Worm (Caenorhabditis elegans) whole organism, mixed stage, embryonic: ENCODE measurements around the gene suca-1.

Experiments
- M03D4.4 ChIP-seq: sonication (generic microtip); optimal IDR thresholded peaks from 2 replicates; lab custom pipeline; 2017; ENCODE audit warnings: mild to moderate bottlenecking, missing genetic modification characterization, missing compliant biosample characterization
- bed-3 ChIP-seq: fragments of 200-800 bp; sonication (Bioruptor generic); optimal IDR thresholded peaks from 3 replicates; lab custom pipeline; 2018; ENCODE audit warnings: mild to moderate bottlenecking, missing genetic modification characterization, moderate library complexity, missing compliant biosample characterization
- ceh-39 ChIP-seq: fragments of 150-350 bp; optimal IDR thresholded peaks from 2 replicates; lab custom pipeline; 2014; ENCODE audit warnings: missing biosample characterization, missing genetic modification characterization
- ceh-43 ChIP-seq: fragments of 200-800 bp; sonication (Bioruptor generic); optimal IDR thresholded peaks from 2 replicates; lab custom pipeline; 2018; ENCODE audit warnings: mild to moderate bottlenecking, missing genetic modification characterization, moderate library complexity, missing compliant biosample characterization
- ceh-83 ChIP-seq: fragments of 200-800 bp; sonication (Bioruptor generic); optimal IDR thresholded peaks from 2 replicates; lab custom pipeline; 2018; ENCODE audit warnings: mild to moderate bottlenecking, missing genetic modification characterization, missing compliant biosample characterization
- ces-1 ChIP-seq: fragments of 150-350 bp; optimal IDR thresholded peaks from 2 replicates; lab custom pipeline; 2014; ENCODE audit warnings: missing biosample characterization, missing genetic modification reagents, missing genetic modification characterization
- cnd-1 ChIP-seq: fragments of 200-800 bp; sonication (Bioruptor generic); optimal IDR thresholded peaks from 2 replicates; lab custom pipeline; 2018; ENCODE audit warnings: mild to moderate bottlenecking, missing genetic modification characterization, missing compliant biosample characterization
- drap-1 ChIP-seq: fragments of 200-800 bp; sonication (Bioruptor generic); optimal IDR thresholded peaks from 3 replicates; lab custom pipeline; 2018; ENCODE audit warnings: mild to moderate bottlenecking, missing genetic modification characterization, missing compliant biosample characterization
- elt-3 ChIP-seq: fragments of 150-350 bp; optimal IDR thresholded peaks from 2 replicates; lab custom pipeline; 2014; ENCODE audit warnings: missing biosample characterization, missing genetic modification characterization
- flh-1 ChIP-seq: fragments of 200-800 bp; sonication (Bioruptor generic); optimal IDR thresholded peaks from 2 replicates; lab custom pipeline; 2018; ENCODE audit warnings: mild to moderate bottlenecking, missing genetic modification characterization, moderate library complexity, missing compliant biosample characterization
- ham-2 ChIP-seq: fragments of 200-800 bp; sonication (Bioruptor generic); optimal IDR thresholded peaks from 2 replicates; lab custom pipeline; 2018; ENCODE audit warnings: mild to moderate bottlenecking, missing genetic modification characterization, missing compliant biosample characterization
- hlh-1 ChIP-seq: fragments of 150-350 bp; optimal IDR thresholded peaks from 2 replicates; lab custom pipeline; 2014; ENCODE audit warnings: missing biosample characterization, missing genetic modification reagents, missing genetic modification characterization
- lin-13 ChIP-seq: fragments of 150-350 bp; optimal IDR thresholded peaks from 2 replicates; lab custom pipeline; 2014; ENCODE audit warnings: missing biosample characterization, missing genetic modification characterization
- lin-32 ChIP-seq: fragments of 200-800 bp; sonication (Bioruptor generic); optimal IDR thresholded peaks from 2 replicates; lab custom pipeline; 2018; ENCODE audit warnings: mild to moderate bottlenecking, missing genetic modification characterization, missing compliant biosample characterization
- lsy-2 ChIP-seq: fragments of 150-350 bp; optimal IDR thresholded peaks from 2 replicates; lab custom pipeline; 2014; ENCODE audit warnings: missing biosample characterization, missing genetic modification characterization
- mep-1 ChIP-seq: fragments of 150-350 bp; optimal IDR thresholded peaks from 2 replicates; lab custom pipeline; 2017; ENCODE audit warnings: missing biosample characterization, missing genetic modification reagents, missing genetic modification characterization, inconsistent platforms
- mls-2 ChIP-seq: sonication (generic microtip); optimal IDR thresholded peaks from 2 replicates; lab custom pipeline; 2016; ENCODE audit warnings: mild to moderate bottlenecking, missing genetic modification characterization, moderate library complexity, missing compliant biosample characterization
- nhr-12 ChIP-seq: fragments of 150-350 bp; optimal IDR thresholded peaks from 2 replicates; lab custom pipeline; 2014; ENCODE audit warnings: missing biosample characterization, missing genetic modification characterization
- nhr-2 ChIP-seq: fragments of 150-350 bp; optimal IDR thresholded peaks from 2 replicates; lab custom pipeline; 2014; ENCODE audit warnings: missing biosample characterization, missing genetic modification characterization
- nhr-237 ChIP-seq: fragments of 150-350 bp; optimal IDR thresholded peaks from 2 replicates; lab custom pipeline; 2014; ENCODE audit warnings: missing biosample characterization, missing genetic modification characterization
- nhr-28 ChIP-seq: fragments of 150-350 bp; optimal IDR thresholded peaks from 2 replicates; lab custom pipeline; 2014; ENCODE audit warnings: missing biosample characterization, missing genetic modification characterization
- nhr-76 ChIP-seq: sonication (generic microtip); optimal IDR thresholded peaks from 2 replicates; lab custom pipeline; 2017; ENCODE audit warnings: missing biosample characterization, missing genetic modification characterization
- pha-4 ChIP-seq: fragments of 150-350 bp; optimal IDR thresholded peaks from 2 replicates; lab custom pipeline; 2018; ENCODE audit warnings: missing biosample characterization, missing genetic modification reagents, missing genetic modification characterization
- sem-2 ChIP-seq: fragments of 200-800 bp; sonication (Bioruptor generic); optimal IDR thresholded peaks from 2 replicates; lab custom pipeline; 2018; ENCODE audit warnings: mild to moderate bottlenecking, missing genetic modification characterization, missing compliant biosample characterization
- snpc-4 ChIP-seq: fragments of 150-350 bp; optimal IDR thresholded peaks from 2 replicates; lab custom pipeline; 2014; ENCODE audit warnings: missing biosample characterization, missing genetic modification characterization
- tbx-8 ChIP-seq: fragments of 200-800 bp; sonication (Bioruptor generic); optimal IDR thresholded peaks from 2 replicates; lab custom pipeline; 2018; ENCODE audit warnings: mild to moderate bottlenecking, missing genetic modification characterization, moderate library complexity, missing compliant biosample characterization
- unc-120 ChIP-seq: sonication (generic microtip); optimal IDR thresholded peaks from 2 replicates; lab custom pipeline; 2017; ENCODE audit warnings: missing genetic modification characterization, missing compliant biosample characterization; ENCODE audit not compliant: poor library complexity, severe bottlenecking
- unc-39 ChIP-seq: fragments of 150-350 bp; optimal IDR thresholded peaks from 2 replicates; lab custom pipeline; 2014; ENCODE audit warnings: missing biosample characterization, missing genetic modification characterization
- unc-62 ChIP-seq: fragments of 150-350 bp; optimal IDR thresholded peaks from 2 replicates; lab custom pipeline; 2014; ENCODE audit warnings: missing biosample characterization, missing genetic modification reagents, missing genetic modification characterization
- zip-8 ChIP-seq: fragments of 150-350 bp; optimal IDR thresholded peaks from 2 replicates; lab custom pipeline; 2014; ENCODE audit warnings: missing biosample characterization, missing genetic modification characterization

The suca-1 gene

ce11 chrX:10883203-10883602, 16.7 kb downstream of the suca-1 start, which contains the start of gene T21E8.7:
TSS of gene T21E8.7 (plus strand) at chrX:10883503.
- TF ChIP-seq lin-13 (tag; lab: Kevin White, UChicago) (no peak), drap-1 (no peak), snpc-4 (tag; lab: Kevin White, UChicago) (no peak), nhr-237 (no peak), hlh-1 (tag; lab: Kevin White, UChicago) (no peak), tbx-8 (GFP tag; lab: Kevin White, UChicago) (no peak), unc-120 (no peak), sem-2 (no peak), pha-4 (tag; lab: Kevin White, UChicago) (no peak), nhr-28 (tag; lab: Kevin White, UChicago) (no peak), unc-62 (GFP tag; lab: Kevin White, UChicago) (no peak), nhr-12 (tag; lab: Kevin White, UChicago) (no peak)

ce11 chrX:10881984-10882383, 17.9 kb downstream of the suca-1 start, which contains the start of gene T21E8.6:
TSS of gene T21E8.6 (plus strand) at chrX:10882284.
- TF ChIP-seq unc-62 (GFP tag; lab: Kevin White, UChicago) (no peak), lin-32 (GFP tag; lab: Kevin White, UChicago) (no peak), ceh-83 (GFP tag; lab: Kevin White, UChicago) (no peak), nhr-237 (no peak), flh-1 (GFP tag; lab: Kevin White, UChicago) (no peak), elt-3 (no peak), mls-2 (tag; lab: Kevin White, UChicago) (no peak), sem-2 (no peak)

ce11 chrX:10880509-10880908, 19.4 kb downstream of the suca-1 start, which contains the start of gene T21E8.4:
TSS of gene T21E8.4 (plus strand) at chrX:10880809.
- TF ChIP-seq ces-1 (GFP tag; lab: Kevin White, UChicago): no peak

- TF ChIP-seq lsy-2 (no peak), ceh-83 (GFP tag; lab: Kevin White, UChicago) (no peak), drap-1 (no peak), zip-8 (peak; percentile 94), nhr-2 (tag; lab: Kevin White, UChicago) (no peak), ham-2 (no peak), lin-32 (GFP tag; lab: Kevin White, UChicago) (no peak)
These were observed 22.7 kb downstream of the suca-1 start, which contains the start of gene pgp-6 for ce11 chrX:10877138-10877743. TSS of gene pgp-6 (minus strand) at chrX:10877425.

ce11 chrX:10870137-10870536, 29.8 kb downstream of the suca-1 start, which contains the start of gene pgp-7:
TSS of gene pgp-7 (minus strand) at chrX:10870237.
- TF ChIP-seq cnd-1 (tag; lab: Kevin White, UChicago) (no peak), nhr-12 (tag; lab: Kevin White, UChicago) (no peak), unc-62 (GFP tag; lab: Kevin White, UChicago) (no peak), hlh-1 (tag; lab: Kevin White, UChicago) (no peak), ces-1 (GFP tag; lab: Kevin White, UChicago) (no peak), ceh-83 (GFP tag; lab: Kevin White, UChicago) (no peak), pha-4 (tag; lab: Kevin White, UChicago) (no peak), elt-3 (no peak), ham-2 (no peak), zip-8 (no peak), mep-1 (no peak)

ce11 chrX:10864322-10864721, 35.6 kb downstream of the suca-1 start, which contains the start of gene pgp-8:
TSS of gene pgp-8 (minus strand) at chrX:10864422.
- TF ChIP-seq ceh-43 (GFP tag; lab: Kevin White, UChicago) (no peak), bed-3 (GFP tag; lab: Kevin White, UChicago) (no peak), ceh-39 (tag; lab: Kevin White, UChicago) (no peak), nhr-12 (tag; lab: Kevin White, UChicago) (no peak)

ce11 chrX:10862582-10862981, 37.3 kb downstream of the suca-1 start:
- no peak for TF ChIP-seq bed-3 (GFP tag; lab: Kevin White, UChicago)
- no peak for TF ChIP-seq flh-1 (GFP tag; lab: Kevin White, UChicago)
- no peak for TF ChIP-seq lsy-2
- no peak for TF ChIP-seq mep-1
- TF ChIP-seq snpc-4 (tag; lab: Kevin White, UChicago): no peak
- no peak for TF ChIP-seq nhr-2 (tag; lab: Kevin White, UChicago)
- no peak for TF ChIP-seq M03D4.4 (tag; lab: Kevin White, UChicago)
- TF ChIP-seq nhr-237: no peak
- no peak for TF ChIP-seq tbx-8 (GFP tag; lab: Kevin White, UChicago)
- no peak for TF ChIP-seq lin-32 (GFP tag; lab: Kevin White, UChicago)
- TF ChIP-seq hlh-1 (tag; lab: Kevin White, UChicago): no peak
- no peak for TF ChIP-seq elt-3
- TF ChIP-seq sem-2: no peak
- no peak for TF ChIP-seq nhr-76
- TF ChIP-seq lin-13 (tag; lab: Kevin White, UChicago): no peak
- no peak for TF ChIP-seq unc-39 (tag; lab: Kevin White, UChicago)
